Fruit fly (Drosophila melanogaster) whole organism, prepupa: Measurements from ENCODE around the gene TwdlX.

ENCODE experiments used
- CG10631 ChIP-seq: fragments of 200-800 bp; sonication (Bioruptor generic); optimal IDR thresholded peaks from 2 replicates; lab custom pipeline; 2016; ENCODE audit warnings: missing biosample characterization, missing genetic modification characterization
- CG10669 ChIP-seq: fragments of 200-800 bp; sonication (Bioruptor generic); optimal IDR thresholded peaks from 3 replicates; lab custom pipeline; 2018; ENCODE audit warnings: missing biosample characterization, mild to moderate bottlenecking, missing genetic modification characterization, moderate library complexity
- CG11762 ChIP-seq: fragments of 200-800 bp; sonication (Bioruptor generic); optimal IDR thresholded peaks from 3 replicates; lab custom pipeline; 2016; ENCODE audit warnings: missing biosample characterization, missing genetic modification characterization; ENCODE audit not compliant: insufficient read depth
- CG15336 ChIP-seq: fragments of 200-800 bp; sonication (Bioruptor generic); IDR thresholded peaks from 2 replicates; pipeline ENCODE4 v1.3.6; 2022; ENCODE audit warnings: missing biosample characterization, missing genetic modification characterization
- CG1621 ChIP-seq: fragments of 200-800 bp; sonication (Bioruptor generic); optimal IDR thresholded peaks from 3 replicates; lab custom pipeline; 2018; ENCODE audit warnings: missing biosample characterization, mild to moderate bottlenecking, missing genetic modification characterization
- CG3032 ChIP-seq: fragments of 200-800 bp; optimal IDR thresholded peaks from 2 replicates; lab custom pipeline; 2019; ENCODE audit warnings: missing biosample characterization, mild to moderate bottlenecking, missing genetic modification characterization, moderate library complexity
- CG31627 ChIP-seq: fragments of 200-800 bp; sonication (Bioruptor generic); optimal IDR thresholded peaks from 3 replicates; lab custom pipeline; 2016; ENCODE audit warnings: missing biosample characterization, missing genetic modification characterization
- CG34406 ChIP-seq: fragments of 200-800 bp; sonication (Bioruptor generic); optimal IDR thresholded peaks from 3 replicates; lab custom pipeline; 2016; ENCODE audit warnings: missing biosample characterization, missing genetic modification characterization
- CG3919 ChIP-seq: fragments of 200-800 bp; sonication (Bioruptor generic); optimal IDR thresholded peaks from 3 replicates; lab custom pipeline; 2016; ENCODE audit warnings: missing biosample characterization, missing genetic modification characterization
- CG4318 ChIP-seq: fragments of 200-800 bp; sonication (Bioruptor generic); optimal IDR thresholded peaks from 3 replicates; lab custom pipeline; 2017; ENCODE audit warnings: missing biosample characterization, mild to moderate bottlenecking, missing genetic modification characterization
- CG6163 ChIP-seq: fragments of 200-800 bp; sonication (Bioruptor generic); IDR thresholded peaks from 3 replicates; pipeline ENCODE4 v1.3.6; 2022; ENCODE audit warnings: missing biosample characterization, missing genetic modification characterization
- CG6276 ChIP-seq: fragments of 200-800 bp; sonication (Bioruptor generic); optimal IDR thresholded peaks from 2 replicates; lab custom pipeline; 2017; ENCODE audit warnings: missing biosample characterization, mild to moderate bottlenecking, missing genetic modification characterization
- CG6792 ChIP-seq: fragments of 200-800 bp; sonication (Bioruptor generic); optimal IDR thresholded peaks from 3 replicates; lab custom pipeline; 2016; ENCODE audit warnings: missing biosample characterization, missing genetic modification characterization
- CG6808 ChIP-seq: fragments of 200-800 bp; sonication (Bioruptor generic); optimal IDR thresholded peaks from 3 replicates; lab custom pipeline; 2017; ENCODE audit warnings: missing biosample characterization, missing genetic modification characterization, mild to moderate bottlenecking, moderate library complexity, missing genetic modification reagents
- CG7368 ChIP-seq: fragments of 200-800 bp; sonication (Bioruptor generic); optimal IDR thresholded peaks from 3 replicates; lab custom pipeline; 2016; ENCODE audit warnings: missing biosample characterization, missing genetic modification characterization
- CG8119 ChIP-seq: fragments of 200-800 bp; sonication (Bioruptor generic); IDR thresholded peaks from 3 replicates; pipeline ENCODE4 v1.3.6; 2022; ENCODE audit warnings: missing biosample characterization, missing genetic modification characterization
- CG8319 ChIP-seq: fragments of 200-800 bp; sonication (Bioruptor generic); optimal IDR thresholded peaks from 3 replicates; lab custom pipeline; 2016; ENCODE audit warnings: missing biosample characterization, missing genetic modification characterization
- CG8632 ChIP-seq: fragments of 200-800 bp; sonication (Bioruptor generic); optimal IDR thresholded peaks from 3 replicates; lab custom pipeline; 2016; ENCODE audit warnings: missing biosample characterization, missing genetic modification characterization
- CG9139 ChIP-seq: fragments of 200-800 bp; sonication (Bioruptor generic); optimal IDR thresholded peaks from 3 replicates; lab custom pipeline; 2017; ENCODE audit warnings: missing biosample characterization, mild to moderate bottlenecking, missing genetic modification characterization
- Eip75B ChIP-seq: fragments of 200-800 bp; sonication (Bioruptor generic); optimal IDR thresholded peaks from 3 replicates; lab custom pipeline; 2016; ENCODE audit warnings: missing biosample characterization, missing genetic modification characterization
- Eip78C ChIP-seq: fragments of 200-800 bp; sonication (Bioruptor generic); peaks from one replicate; lab custom pipeline; 2016; ENCODE audit warnings: missing biosample characterization, missing genetic modification characterization
- Eip93F ChIP-seq: fragments of 200-800 bp; sonication (Bioruptor generic); optimal IDR thresholded peaks from 2 replicates; lab custom pipeline; 2016; ENCODE audit warnings: missing biosample characterization, mild to moderate bottlenecking, missing genetic modification characterization
- Ets21C ChIP-seq: fragments of 200-800 bp; sonication (Bioruptor generic); optimal IDR thresholded peaks from 3 replicates; lab custom pipeline; 2016; ENCODE audit warnings: missing biosample characterization, missing genetic modification characterization
- Ets96B ChIP-seq: fragments of 200-800 bp; optimal IDR thresholded peaks from 2 replicates; lab custom pipeline; 2019; ENCODE audit warnings: missing biosample characterization, mild to moderate bottlenecking, missing genetic modification characterization, moderate library complexity
- Gug ChIP-seq: fragments of 200-800 bp; sonication (Bioruptor generic); IDR thresholded peaks from 2 replicates; pipeline ENCODE4 v1.3.6; 2022; ENCODE audit warnings: missing biosample characterization, missing genetic modification characterization
- Hr38 ChIP-seq: sonication (Bioruptor generic); optimal IDR thresholded peaks from 2 replicates; lab custom pipeline; 2016; ENCODE audit warnings: missing biosample characterization, missing genetic modification characterization
- Hr4 ChIP-seq: fragments of 200-800 bp; sonication (Bioruptor generic); optimal IDR thresholded peaks from 3 replicates; lab custom pipeline; 2016; ENCODE audit warnings: missing biosample characterization, missing genetic modification characterization
- Lpt ChIP-seq: fragments of 200-800 bp; sonication (Bioruptor generic); optimal IDR thresholded peaks from 3 replicates; lab custom pipeline; 2016; ENCODE audit warnings: missing biosample characterization, missing genetic modification characterization
- Smox ChIP-seq: fragments of 200-800 bp; sonication (Bioruptor generic); optimal IDR thresholded peaks from 3 replicates; lab custom pipeline; 2016; ENCODE audit warnings: missing biosample characterization, missing genetic modification characterization
- Sox102F ChIP-seq: fragments of 200-800 bp; sonication (Bioruptor generic); optimal IDR thresholded peaks from 2 replicates; lab custom pipeline; 2016; ENCODE audit warnings: missing biosample characterization, mild to moderate bottlenecking, missing genetic modification characterization
- Sox14 ChIP-seq: fragments of 200-800 bp; sonication (Bioruptor generic); optimal IDR thresholded peaks from 3 replicates; lab custom pipeline; 2016; ENCODE audit warnings: missing biosample characterization, missing genetic modification characterization
- Sox15 ChIP-seq: fragments of 200-800 bp; sonication (Bioruptor generic); optimal IDR thresholded peaks from 3 replicates; lab custom pipeline; 2016; ENCODE audit warnings: missing biosample characterization, missing genetic modification characterization
- acj6 ChIP-seq: fragments of 200-800 bp; sonication (Bioruptor generic); optimal IDR thresholded peaks from 3 replicates; lab custom pipeline; 2016; ENCODE audit warnings: missing biosample characterization, missing genetic modification characterization
- dac ChIP-seq: fragments of 200-800 bp; sonication (Bioruptor generic); optimal IDR thresholded peaks from 2 replicates; lab custom pipeline; 2017; ENCODE audit warnings: missing biosample characterization, mild to moderate bottlenecking, missing genetic modification characterization
- dsx ChIP-seq: fragments of 200-800 bp; optimal IDR thresholded peaks from 3 replicates; lab custom pipeline; 2019; ENCODE audit warnings: missing biosample characterization, mild to moderate bottlenecking, missing genetic modification characterization, moderate library complexity; ENCODE audit not compliant: poor library complexity, severe bottlenecking
- eg ChIP-seq: fragments of 200-800 bp; sonication (Bioruptor generic); IDR thresholded peaks from 3 replicates; pipeline ENCODE4 v1.3.6; 2022; ENCODE audit warnings: missing biosample characterization, missing genetic modification characterization
- esn ChIP-seq: fragments of 200-800 bp; sonication (Bioruptor generic); optimal IDR thresholded peaks from 2 replicates; lab custom pipeline; 2016; ENCODE audit warnings: missing biosample characterization, mild to moderate bottlenecking, missing genetic modification characterization, moderate library complexity
- fd59A ChIP-seq: fragments of 200-800 bp; sonication (Bioruptor generic); optimal IDR thresholded peaks from 2 replicates; lab custom pipeline; 2017; ENCODE audit warnings: missing biosample characterization, mild to moderate bottlenecking, missing genetic modification characterization, missing genetic modification reagents
- fd85E ChIP-seq: fragments of 200-800 bp; sonication (Bioruptor generic); optimal IDR thresholded peaks from 3 replicates; lab custom pipeline; 2016; ENCODE audit warnings: missing biosample characterization, missing genetic modification characterization
- fkh ChIP-seq: fragments of 200-800 bp; sonication (Bioruptor generic); optimal IDR thresholded peaks from 3 replicates; lab custom pipeline; 2017; ENCODE audit warnings: missing biosample characterization, mild to moderate bottlenecking, missing genetic modification characterization, moderate library complexity
- lz ChIP-seq: fragments of 200-800 bp; sonication (Bioruptor generic); optimal IDR thresholded peaks from 3 replicates; lab custom pipeline; 2016; ENCODE audit warnings: missing biosample characterization, missing genetic modification characterization
- pdm3 ChIP-seq: fragments of 200-800 bp; sonication (Bioruptor generic); optimal IDR thresholded peaks from 3 replicates; lab custom pipeline; 2016; ENCODE audit warnings: missing biosample characterization, missing genetic modification characterization
- spab ChIP-seq: fragments of 200-800 bp; sonication (Bioruptor generic); optimal IDR thresholded peaks from 2 replicates; lab custom pipeline; 2017; ENCODE audit warnings: missing biosample characterization, mild to moderate bottlenecking, missing genetic modification characterization, missing genetic modification reagents
- ss ChIP-seq, 2 experiments: fragments of 200-800 bp; sonication (Bioruptor generic); optimal IDR thresholded peaks; 2 replicates in 1 of 2; 3 replicates in 1 of 2; lab custom pipeline; 2017 to 2018; ENCODE audit warnings: mild to moderate bottlenecking in 2 of 2, missing biosample characterization in 2 of 2, missing genetic modification characterization in 2 of 2, moderate library complexity in 1 of 2
- vri ChIP-seq: fragments of 200-800 bp; sonication (Bioruptor generic); optimal IDR thresholded peaks from 3 replicates; lab custom pipeline; 2016; ENCODE audit warnings: missing biosample characterization, mild to moderate bottlenecking, missing genetic modification characterization

Gene TwdlX

DNA sequence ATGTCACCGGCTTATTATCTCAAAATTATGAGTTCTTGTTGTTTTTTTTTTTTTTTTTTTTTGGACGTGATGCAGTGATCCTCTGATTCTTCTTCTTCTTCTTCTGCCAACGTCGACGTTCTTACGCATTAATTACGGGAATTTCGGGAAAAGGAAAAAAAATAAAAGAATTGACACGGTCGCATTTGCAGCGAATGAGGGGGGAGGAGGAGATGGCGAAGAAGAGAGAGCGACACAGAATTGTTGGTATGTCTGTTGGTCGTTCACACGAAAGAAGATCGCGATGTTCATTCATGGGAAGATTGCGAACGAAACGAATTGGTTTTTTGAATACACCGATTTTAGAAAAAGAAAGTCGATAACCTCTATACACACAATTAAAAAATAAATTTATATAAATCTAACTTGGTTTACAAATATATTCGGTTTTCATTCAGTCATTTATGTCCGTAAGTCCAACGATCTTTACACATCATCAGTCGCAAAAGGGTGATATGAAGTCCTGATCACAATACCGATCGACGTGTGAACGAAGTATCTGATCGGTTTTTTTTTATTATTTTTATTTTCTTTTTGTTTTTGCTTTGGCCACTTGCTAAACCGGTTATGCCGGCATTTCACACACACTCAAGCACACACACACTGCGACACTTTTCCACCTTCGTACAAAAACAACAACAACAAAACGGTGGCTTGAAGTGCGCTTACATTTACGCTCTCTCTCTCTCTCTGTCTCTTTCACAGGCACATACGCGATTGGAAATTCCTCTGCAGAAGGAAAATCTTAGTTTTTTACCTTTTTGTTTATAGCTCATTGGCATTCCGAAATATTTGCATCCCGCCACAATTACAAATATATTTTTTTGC, 20.1 kb downstream of the TwdlX start (continued):
- TF ChIP-seq CG3919 (GFP tag; lab: Kevin White, UChicago) = peak; percentile 84
- peak; percentile 88 for TF ChIP-seq Sox102F (GFP tag; lab: Kevin White, UChicago)
- TF ChIP-seq CG8119 (GFP tag; lab: Robert Waterston, UW) = peak; percentile 93
- TF ChIP-seq lz (GFP tag; lab: Kevin White, UChicago) = peak; percentile 87
- TF ChIP-seq CG31627 (GFP tag; lab: Kevin White, UChicago) = peak; percentile 65
- peak; percentile 91 for TF ChIP-seq CG3032 (tag; lab: Kevin White, UChicago)
- peak; percentile 85 for TF ChIP-seq Ets96B (tag; lab: Kevin White, UChicago)
- peak; percentile 64 for TF ChIP-seq vri (GFP tag; lab: Kevin White, UChicago)
- TF ChIP-seq CG1621 (tag; lab: Kevin White, UChicago) = peak; percentile 79
- TF ChIP-seq Eip93F (GFP tag; lab: Kevin White, UChicago) = peak; percentile 92
- TF ChIP-seq Ets21C (GFP tag; lab: Kevin White, UChicago) = peak; percentile 60
- TF ChIP-seq CG4318 (GFP tag; lab: Kevin White, UChicago) = peak; percentile 61
- peak; percentile 1 for TF ChIP-seq fkh (GFP tag; lab: Kevin White, UChicago)
- TF ChIP-seq CG8319 (GFP tag; lab: Kevin White, UChicago) = peak; percentile 63
- TF ChIP-seq CG9139 (GFP tag; lab: Kevin White, UChicago) = peak; percentile 95
- TF ChIP-seq CG6792 (GFP tag; lab: Kevin White, UChicago) = peak; percentile 84
- peak; percentile 96 for TF ChIP-seq CG6808
- TF ChIP-seq pdm3 = peak; percentile 82
- peak; percentile 85 for TF ChIP-seq fd59A (GFP tag; lab: Kevin White, UChicago)
- TF ChIP-seq Smox (GFP tag; lab: Kevin White, UChicago) = peak; percentile 87
- TF ChIP-seq Eip75B (GFP tag; lab: Kevin White, UChicago) = peak; percentile 89
- TF ChIP-seq Sox14 (GFP tag; lab: Kevin White, UChicago) = peak; percentile 71
- TF ChIP-seq CG6276 (GFP tag; lab: Kevin White, UChicago) = peak; percentile 93
- peak; percentile 99 for TF ChIP-seq ss (GFP tag; optimal IDR thresholded peaks at IDR 0.05; lab: Kevin White, UChicago)
- peak; percentile 83 for TF ChIP-seq CG8632
- peak; percentile 88 for TF ChIP-seq dsx (GFP tag; lab: Kevin White, UChicago)
- peak; percentile 82 for TF ChIP-seq CG10669 (GFP tag; lab: Kevin White, UChicago)

DNA sequence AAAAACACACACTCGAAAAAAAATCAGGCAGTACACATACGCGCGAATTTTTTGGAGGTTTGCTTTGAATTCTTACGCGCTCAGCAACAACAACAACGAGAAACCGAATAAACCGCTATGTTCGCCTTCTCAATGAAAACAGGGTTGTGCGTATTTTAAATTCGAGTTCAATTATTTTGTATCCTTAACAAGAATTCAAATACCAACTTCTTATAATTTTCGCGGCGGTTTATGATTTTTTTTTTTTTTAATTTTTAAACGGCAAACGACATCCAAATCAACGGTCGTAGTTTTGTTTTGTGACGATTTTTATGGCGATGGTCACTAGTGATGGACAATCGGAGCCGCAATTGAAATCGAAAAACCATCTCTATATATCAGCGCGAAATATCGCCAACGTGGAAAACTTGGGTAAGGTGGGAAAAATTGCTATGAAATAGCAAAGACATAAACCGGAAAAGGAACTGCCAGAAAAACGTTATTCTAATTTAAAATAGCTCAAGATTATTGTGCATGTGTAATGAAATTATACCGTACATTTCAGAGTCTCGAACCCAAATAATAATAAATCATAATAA, 20.8 kb downstream of the TwdlX start, which contains the start of gene goe:
goe (minus strand) TSS at position 332 of the 578 bp plus-strand sequence.
- TF ChIP-seq Eip93F (GFP tag; lab: Kevin White, UChicago) (no peak), CG3919 (GFP tag; lab: Kevin White, UChicago) (peak; percentile 43), CG31627 (GFP tag; lab: Kevin White, UChicago) (peak; percentile 80), dsx (GFP tag; lab: Kevin White, UChicago) (no peak), CG7368 (GFP tag; lab: Kevin White, UChicago) (peak; percentile 35), eg (GFP tag; lab: Robert Waterston, UW) (peak; percentile 58; the same call in 2 of the 3 replicates), CG34406 (GFP tag; lab: Kevin White, UChicago) (peak; percentile 19), Ets21C (GFP tag; lab: Kevin White, UChicago) (peak; percentile 67), ss (GFP tag; optimal IDR thresholded peaks at IDR 0.05; lab: Kevin White, UChicago) (peak in 1 of 2 experiments; percentile 35), Lpt (peak; percentile 5), dac (peak; percentile 27), acj6 (GFP tag; lab: Kevin White, UChicago) (peak; percentile 56), Sox15 (GFP tag; lab: Kevin White, UChicago) (peak; percentile 39), Gug (GFP tag; lab: Robert Waterston, UW) (peak; percentile 27; the same call in 1 of the 2 replicates), esn (GFP tag; lab: Kevin White, UChicago) (peak; percentile 75), Hr4 (no peak), spab (GFP tag; lab: Kevin White, UChicago) (no peak), CG11762 (GFP tag; lab: Kevin White, UChicago) (no peak), CG6163 (peak; percentile 78), fd85E (GFP tag; lab: Kevin White, UChicago) (no peak), CG3032 (tag; lab: Kevin White, UChicago) (peak; percentile 37), Eip78C (peak; percentile 83), CG8632 (peak; percentile 39), Hr38 (GFP tag; lab: Kevin White, UChicago) (no peak), CG15336 (no peak), CG10631 (peak; percentile 55), fd59A (GFP tag; lab: Kevin White, UChicago) (no peak), Ets96B (tag; lab: Kevin White, UChicago) (no peak)
